Worm (Caenorhabditis elegans): ENCODE measurements around the gene K01A2.5.

Gene K01A2.5

ce11 chrII:273872-274271 is 27.2 kb upstream of the K01A2.5 start, which contains the start of gene B0432.7:
Gene B0432.7, minus strand, starts transcription at chrII:273972.
- TF ChIP-seq lin-15B (tag; optimal IDR thresholded peaks at IDR 0.05) (no peak), lin-14 (GFP tag; optimal IDR thresholded peaks at IDR 0.05) (no peak), nhr-85 (tag) (no peak), mab-9 (GFP tag; IDR thresholded peaks at IDR 0.05) (no peak), sup-37 (GFP tag; optimal IDR thresholded peaks at IDR 0.05) (no peak), lin-39 (tag; optimal IDR thresholded peaks at IDR 0.05) (no peak), nhr-237 (tag; optimal IDR thresholded peaks at IDR 0.05) (no peak), nhr-11 (tag; optimal IDR thresholded peaks at IDR 0.05) (no peak), C34B4.2 (tag; optimal IDR thresholded peaks at IDR 0.05) (no peak), unc-86 (tag; optimal IDR thresholded peaks at IDR 0.05) (no peak), unc-130 (tag; optimal IDR thresholded peaks at IDR 0.05) (no peak), fos-1 (tag; optimal IDR thresholded peaks at IDR 0.05) (no peak), nhr-71 (tag; optimal IDR thresholded peaks at IDR 0.05) (no peak), sptf-1 (tag; optimal IDR thresholded peaks at IDR 0.05) (no peak), F16B12.6 (tag; optimal IDR thresholded peaks at IDR 0.05) (no peak), dsc-1 (tag; optimal IDR thresholded peaks at IDR 0.05) (no peak), pqm-1 (tag; optimal IDR thresholded peaks at IDR 0.05) (no peak), alr-1 (tag; optimal IDR thresholded peaks at IDR 0.05; ENCODE audit: borderline replicate concordance) (no peak), nhr-77 (tag; optimal IDR thresholded peaks at IDR 0.05) (no peak), blmp-1 (tag; optimal IDR thresholded peaks at IDR 0.05) (no peak)

- no peak for TF ChIP-seq nhr-84 (tag; optimal IDR thresholded peaks at IDR 0.05)
- TF ChIP-seq rnt-1 (tag; optimal IDR thresholded peaks at IDR 0.05), result no peak
- TF ChIP-seq ceh-82 (tag; optimal IDR thresholded peaks at IDR 0.05), result no peak
- TF ChIP-seq efl-1 (optimal IDR thresholded peaks at IDR 0.05), result no peak
- TF ChIP-seq efl-1 (GFP tag; optimal IDR thresholded peaks at IDR 0.05 in 1 of 2), result no peak
- TF ChIP-seq zip-4 (GFP tag; optimal IDR thresholded peaks at IDR 0.05), result no peak
- TF ChIP-seq pqm-1 (tag; optimal IDR thresholded peaks at IDR 0.05), result no peak
- no peak for TF ChIP-seq mep-1 (tag; optimal IDR thresholded peaks at IDR 0.05)
- no peak for TF ChIP-seq fos-1 (tag; optimal IDR thresholded peaks at IDR 0.05)
These were observed 22.4 kb upstream of the K01A2.5 start, which contains the start of gene B0432.8 for ce11 chrII:278636-279035. Gene B0432.8, minus strand, starts transcription at chrII:278736.

- TF ChIP-seq dsc-1 (tag; optimal IDR thresholded peaks at IDR 0.05) (no peak), vab-15 (tag; optimal IDR thresholded peaks at IDR 0.05) (no peak), unc-62 (GFP tag; optimal IDR thresholded peaks at IDR 0.05) (no peak), Y116A8C.19 (tag; optimal IDR thresholded peaks at IDR 0.05; ENCODE audit: borderline replicate concordance) (no peak), unc-98 (GFP tag; IDR thresholded peaks at IDR 0.05) (no peak), nhr-76 (tag; optimal IDR thresholded peaks at IDR 0.05) (no peak), irx-1 (tag; optimal IDR thresholded peaks at IDR 0.05) (no peak), isw-1 (GFP tag; IDR thresholded peaks at IDR 0.05) (no peak), nhr-85 (tag) (no peak), ztf-4 (tag; optimal IDR thresholded peaks at IDR 0.05) (no peak), mab-9 (GFP tag; IDR thresholded peaks at IDR 0.05) (no peak), aly-2 (tag; optimal IDR thresholded peaks at IDR 0.05) (no peak), ceh-88 (GFP tag; IDR thresholded peaks at IDR 0.05) (no peak), rnt-1 (tag; optimal IDR thresholded peaks at IDR 0.05) (no peak), efl-1 (optimal IDR thresholded peaks at IDR 0.05) (no peak), efl-1 (GFP tag; optimal IDR thresholded peaks at IDR 0.05 in 1 of 2) (no peak)
These were observed 18.6 kb upstream of the K01A2.5 start, which contains the start of gene trul-1 for ce11 chrII:282483-282882. Gene trul-1, minus strand, starts transcription at chrII:282583.

- TF ChIP-seq lin-15B (tag; optimal IDR thresholded peaks at IDR 0.05) (no peak), tbx-2 (tag; optimal IDR thresholded peaks at IDR 0.05) (no peak), dsc-1 (tag; optimal IDR thresholded peaks at IDR 0.05) (no peak), isw-1 (GFP tag; IDR thresholded peaks at IDR 0.05) (no peak), ets-5 (GFP tag; IDR thresholded peaks at IDR 0.05) (no peak), unc-86 (tag; optimal IDR thresholded peaks at IDR 0.05) (no peak), xbp-1 (tag; optimal IDR thresholded peaks at IDR 0.05) (no peak), hlh-4 (tag; optimal IDR thresholded peaks at IDR 0.05) (no peak), lin-13 (GFP tag; optimal IDR thresholded peaks at IDR 0.05) (no peak), nhr-85 (tag) (no peak), zip-4 (GFP tag; optimal IDR thresholded peaks at IDR 0.05) (no peak), pax-3 (tag; optimal IDR thresholded peaks at IDR 0.05) (no peak), irx-1 (tag; optimal IDR thresholded peaks at IDR 0.05) (no peak), unc-62 (GFP tag; optimal IDR thresholded peaks at IDR 0.05) (no peak), sptf-1 (tag; optimal IDR thresholded peaks at IDR 0.05) (no peak), nhr-20 (tag; optimal IDR thresholded peaks at IDR 0.05) (no peak), egl-27 (tag; optimal IDR thresholded peaks at IDR 0.05) (no peak), ceh-90 (tag; optimal IDR thresholded peaks at IDR 0.05) (no peak), fkh-8 (tag; optimal IDR thresholded peaks at IDR 0.05) (no peak), C04F5.9 (tag; optimal IDR thresholded peaks at IDR 0.05) (no peak)
These were observed 17.5 kb upstream of the K01A2.5 start, which contains the start of gene B0432.9 for ce11 chrII:283594-283993. Gene B0432.9, minus strand, starts transcription at chrII:283694.
